Worm (Caenorhabditis elegans) whole organism, L4/young adult: Measurements from ENCODE around the gene cal-1.

Experiments used
- W03F9.2 ChIP-seq: fragments of 150-350 bp; optimal IDR thresholded peaks from 2 replicates; lab custom pipeline; 2014; ENCODE audit warnings: missing biosample characterization, missing genetic modification characterization
- dao-5 ChIP-seq: sonication (generic microtip); optimal IDR thresholded peaks from 2 replicates; lab custom pipeline; 2016; ENCODE audit warnings: missing genotype, missing genetic modification characterization, moderate library complexity, missing compliant biosample characterization
- him-1 ChIP-seq: sonication (generic microtip); optimal IDR thresholded peaks from 2 replicates; lab custom pipeline; 2016; ENCODE audit warnings: missing genotype, missing genetic modification reagents, missing genetic modification characterization, missing compliant biosample characterization

DNA sequence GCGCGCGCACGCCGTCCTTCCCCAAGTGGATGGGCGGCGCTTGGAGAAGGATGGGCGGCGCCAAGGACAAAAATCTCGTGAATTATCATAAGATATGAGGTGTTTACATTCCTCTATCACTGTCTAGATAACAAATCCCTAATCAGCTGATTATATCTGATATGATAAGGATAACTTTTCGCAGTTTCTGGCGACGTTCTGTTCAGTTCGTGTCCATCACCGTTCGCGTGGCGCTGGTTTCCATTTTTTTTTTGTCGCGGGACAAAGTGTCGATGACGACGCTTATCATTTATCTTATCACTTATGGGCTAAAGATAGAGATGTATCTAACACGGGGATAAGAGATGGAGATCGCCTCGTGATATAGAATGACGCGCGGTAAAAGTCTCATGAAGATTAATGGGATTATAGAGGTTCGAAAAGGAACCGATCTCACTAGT lies 36.3 kb upstream of the cal-1 start:
- TF ChIP-seq W03F9.2 (tag; lab: Kevin White, UChicago) (no peak), him-1 (no peak), dao-5 (tag; lab: Kevin White, UChicago) (no peak)
